Fruit fly (Drosophila melanogaster) whole organism, adult: ENCODE measurements around the gene CG3690.

Experiments used
- CG14711 ChIP-seq: fragments of 200-800 bp; sonication (Bioruptor generic); optimal IDR thresholded peaks from 2 replicates; lab custom pipeline; 2018; ENCODE audit warnings: missing biosample characterization, mild to moderate bottlenecking, missing genetic modification characterization, moderate library complexity
- CG33017 ChIP-seq: fragments of 200-800 bp; sonication (Bioruptor generic); optimal IDR thresholded peaks from 2 replicates; lab custom pipeline; 2018; ENCODE audit warnings: missing biosample characterization, mild to moderate bottlenecking, missing genetic modification characterization, moderate library complexity
- cnc ChIP-seq, 2 experiments: fragments of >200 bp; optimal IDR thresholded peaks; 2 replicates each; lab custom pipeline; 2017
- pad ChIP-seq: fragments of 200-800 bp; sonication (Bioruptor generic); optimal IDR thresholded peaks from 3 replicates; lab custom pipeline; 2017; ENCODE audit warnings: missing biosample characterization, missing genetic modification characterization, mild to moderate bottlenecking, moderate library complexity, missing genetic modification reagents

- TF ChIP-seq CG14711 (tag; lab: Kevin White, UChicago) (no peak), cnc (optimal IDR thresholded peaks at IDR 0.05; lab: Kevin White, UChicago) (no peak), pad (no peak), CG33017 (tag; lab: Kevin White, UChicago) (no peak)
These were observed 15.8 kb downstream of the CG3690 start for dm6 chrX:935901-936207.
